Fruit fly (Drosophila melanogaster) whole organism: ENCODE measurements around the gene Cyp4ac3.

Experiments
- CG8478 ChIP-seq: fragments of >200 bp; optimal IDR thresholded peaks from 2 replicates; lab custom pipeline; 2018; ENCODE audit warnings: inconsistent platforms
- Dll ChIP-seq: fragments of >200 bp; optimal IDR thresholded peaks from 2 replicates; lab custom pipeline; 2017
- EcR ChIP-seq, 2 experiments: fragments of >200 bp; optimal IDR thresholded peaks; 2 replicates each; lab custom pipeline; 2017; ENCODE audit warnings: missing biosample characterization in 2 of 2, missing genetic modification characterization in 2 of 2, missing genetic modification reagents in 2 of 2
- pan ChIP-seq: fragments of >200 bp; optimal IDR thresholded peaks from 2 replicates; lab custom pipeline; 2017
- psq ChIP-seq: fragments of >200 bp; optimal IDR thresholded peaks from 2 replicates; lab custom pipeline; 2017
- usp ChIP-seq: fragments of >200 bp; optimal IDR thresholded peaks from 2 replicates; lab custom pipeline; 2017; ENCODE audit warnings: missing biosample characterization, missing genetic modification characterization, mixed read lengths

DNA sequence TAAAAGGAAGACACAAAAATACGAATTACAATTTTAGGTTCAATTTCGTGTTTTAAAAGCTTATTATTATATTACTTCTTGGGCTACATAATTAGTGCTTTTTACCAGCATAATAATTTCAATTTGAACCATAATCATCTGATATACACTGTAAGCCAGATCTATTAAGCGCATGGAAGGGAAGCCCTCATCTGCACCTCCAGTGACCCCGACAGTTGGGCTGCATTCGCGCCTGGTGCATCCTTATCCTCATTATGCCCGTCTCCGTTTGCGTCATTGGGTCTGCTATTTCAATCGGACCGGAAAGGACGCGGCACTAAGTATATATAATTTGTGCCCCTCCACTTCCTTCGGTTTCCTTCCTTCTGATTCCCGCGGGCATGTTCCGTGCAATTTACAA is 16.6 kb upstream of the Cyp4ac3 start:
- TF ChIP-seq pan (no peak), CG8478 (lab: Kevin White, UChicago) (no peak), EcR (GFP tag; optimal IDR thresholded peaks at IDR 0.05; lab: Kevin White, UChicago) (no peak), psq (lab: Kevin White, UChicago) (no peak), usp (GFP tag; lab: Kevin White, UChicago) (no peak), Dll (no peak)
